Worm (Caenorhabditis elegans) whole organism, L1 larva: ENCODE results near the gene T23B7.2.

Source experiments
- ceh-82 ChIP-seq, 3 experiments: fragments of 150-350 bp in 1 of 3; sonication (generic microtip) in 2 of 3; optimal IDR thresholded peaks; 2 replicates each; lab custom pipeline; 2014 to 2017; ENCODE audit warnings: missing biosample characterization in 3 of 3, missing genetic modification characterization in 3 of 3
- rnt-1 ChIP-seq: sonication (generic microtip); optimal IDR thresholded peaks from 2 replicates; lab custom pipeline; 2016; ENCODE audit warnings: mild to moderate bottlenecking, missing genetic modification characterization, moderate library complexity, missing compliant biosample characterization
- ztf-11 ChIP-seq, 2 experiments: sonication (generic microtip); optimal IDR thresholded peaks; 2 replicates each; lab custom pipeline; 2016 to 2017; ENCODE audit warnings: missing genetic modification characterization in 2 of 2, missing biosample characterization in 1 of 2, missing compliant biosample characterization in 1 of 2

DNA sequence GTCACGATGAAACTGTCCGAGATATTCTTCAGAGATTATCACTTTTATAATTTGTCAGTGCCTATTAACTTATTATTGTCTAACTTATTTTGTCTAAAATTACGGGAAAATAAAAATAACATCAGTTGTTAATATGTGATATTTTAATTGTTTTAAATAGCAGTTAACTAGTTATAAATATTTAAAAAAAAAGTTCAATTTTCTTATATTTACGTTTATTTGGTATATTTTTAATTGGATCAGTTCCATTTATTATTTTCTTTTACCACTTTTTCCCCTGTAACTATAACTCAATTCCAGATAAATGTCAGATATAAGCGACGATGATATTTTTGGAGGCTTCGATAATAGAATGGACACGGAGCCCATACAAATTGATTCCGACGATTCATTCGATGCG, 46.6 kb downstream of the T23B7.2 start, which contains the start of gene C33F10.4:
- TF ChIP-seq ztf-11 (tag; optimal IDR thresholded peaks at IDR 0.05; lab: Kevin White, UChicago) = no peak
- TF ChIP-seq ceh-82 (tag; optimal IDR thresholded peaks at IDR 0.05; lab: Kevin White, UChicago) = no peak
- TF ChIP-seq rnt-1 (tag; lab: Kevin White, UChicago) = no peak
